Fruit fly (Drosophila melanogaster): ENCODE results near the gene mRpL1.

- TF ChIP-seq HHEX (GFP tag; optimal IDR thresholded peaks at IDR 0.05) = no peak
- TF ChIP-seq Pdp1 (GFP tag; optimal IDR thresholded peaks at IDR 0.05) = no peak
- no peak for TF ChIP-seq fd64A (GFP tag; optimal IDR thresholded peaks at IDR 0.05)
- TF ChIP-seq CG32772 (GFP tag; IDR thresholded peaks at IDR 0.05) = no peak
- no peak for TF ChIP-seq CG4328 (GFP tag; optimal IDR thresholded peaks at IDR 0.05)
- TF ChIP-seq Xrp1 (GFP tag; IDR thresholded peaks at IDR 0.05) = no peak
- no peak for TF ChIP-seq CG17385 (GFP tag; optimal IDR thresholded peaks at IDR 0.05)
- TF ChIP-seq CG8478 (optimal IDR thresholded peaks at IDR 0.05) = no peak
- TF ChIP-seq CG17359 (tag; optimal IDR thresholded peaks at IDR 0.05) = no peak
These were observed 10.8 kb upstream of the mRpL1 start, which contains the start of gene CG11672 for dm6 chr3R:8290478-8290877.
